Fruit fly (Drosophila melanogaster) whole organism, embryonic: ENCODE results near the gene Pex10.

Experiments
- Abd-B ChIP-seq: fragments of 200-800 bp; sonication (Bioruptor generic); optimal IDR thresholded peaks from 2 replicates; lab custom pipeline; 2018; ENCODE audit warnings: missing biosample characterization, mild to moderate bottlenecking, missing genetic modification characterization, moderate library complexity
- CG10209 ChIP-seq: fragments of 200-800 bp; sonication (Bioruptor generic); optimal IDR thresholded peaks from 3 replicates; lab custom pipeline; 2017; ENCODE audit warnings: missing biosample characterization, mild to moderate bottlenecking, missing genetic modification characterization, missing genetic modification reagents
- CG10274 ChIP-seq: fragments of 200-800 bp; sonication (Bioruptor generic); optimal IDR thresholded peaks from 3 replicates; lab custom pipeline; 2017; ENCODE audit warnings: missing biosample characterization, mild to moderate bottlenecking, missing genetic modification characterization
- CG11093 ChIP-seq: fragments of 200-800 bp; sonication (Bioruptor generic); IDR thresholded peaks from 3 replicates; pipeline ENCODE4 v1.3.6; 2022; ENCODE audit warnings: missing biosample characterization, missing genetic modification characterization
- CG12391 ChIP-seq: fragments of 200-800 bp; sonication (Bioruptor generic); optimal IDR thresholded peaks from 3 replicates; lab custom pipeline; 2018; ENCODE audit warnings: missing biosample characterization, mild to moderate bottlenecking, missing genetic modification characterization, moderate library complexity
- CG14050 ChIP-seq: fragments of 200-800 bp; sonication (Bioruptor generic); IDR thresholded peaks from 3 replicates; pipeline ENCODE4 v1.3.6; 2022; ENCODE audit warnings: missing biosample characterization, missing genetic modification characterization
- CG14667 ChIP-seq: fragments of 200-800 bp; sonication (Bioruptor generic); IDR thresholded peaks from 2 replicates; pipeline ENCODE4 v1.3.6; 2022; ENCODE audit warnings: missing biosample characterization, missing genetic modification characterization
- CG15479 ChIP-seq: fragments of 200-800 bp; sonication (Bioruptor generic); optimal IDR thresholded peaks from 3 replicates; lab custom pipeline; 2019; ENCODE audit warnings: missing biosample characterization, mild to moderate bottlenecking, missing genetic modification characterization, moderate library complexity
- CG17829 ChIP-seq: fragments of 200-800 bp; optimal IDR thresholded peaks from 2 replicates; lab custom pipeline; 2019; ENCODE audit warnings: missing biosample characterization, mild to moderate bottlenecking, missing genetic modification characterization, moderate library complexity
- CG2712 ChIP-seq: fragments of 200-800 bp; optimal IDR thresholded peaks from 3 replicates; lab custom pipeline; 2019; ENCODE audit warnings: missing biosample characterization, mild to moderate bottlenecking, missing genetic modification characterization, moderate library complexity
- CG2889 ChIP-seq: fragments of 200-800 bp; sonication (Bioruptor generic); IDR thresholded peaks from 3 replicates; pipeline ENCODE4 v1.3.6; 2022; ENCODE audit warnings: missing biosample characterization, missing genetic modification characterization
- CG31224 ChIP-seq: fragments of 200-800 bp; sonication (Bioruptor generic); IDR thresholded peaks from 2 replicates; pipeline ENCODE4 v1.3.6; 2022; ENCODE audit warnings: missing biosample characterization, missing genetic modification characterization
- CG31388 ChIP-seq: fragments of 200-800 bp; sonication (Bioruptor generic); optimal IDR thresholded peaks from 2 replicates; lab custom pipeline; 2016; ENCODE audit warnings: missing biosample characterization, missing genetic modification characterization
- CG31441 ChIP-seq: fragments of 200-800 bp; sonication (Bioruptor generic); IDR thresholded peaks from 2 replicates; pipeline ENCODE4 v1.3.6; 2022; ENCODE audit warnings: missing biosample characterization, missing genetic modification characterization
- CG3726 ChIP-seq: fragments of 200-800 bp; sonication (Bioruptor generic); IDR thresholded peaks from 3 replicates; pipeline ENCODE4, ENCODE4 v1.3.6; 2022; ENCODE audit warnings: missing biosample characterization, missing genetic modification characterization
- CG5245 ChIP-seq: fragments of 200-800 bp; sonication (Bioruptor generic); optimal IDR thresholded peaks from 3 replicates; lab custom pipeline; 2016; ENCODE audit warnings: missing biosample characterization, missing genetic modification characterization
- CG7357 ChIP-seq: fragments of 200-800 bp; sonication (Bioruptor generic); IDR thresholded peaks from 3 replicates; pipeline ENCODE4 v1.3.6; 2022; ENCODE audit warnings: missing biosample characterization, missing genetic modification characterization
- CG7928 ChIP-seq: fragments of 200-800 bp; sonication (Bioruptor generic); optimal IDR thresholded peaks from 2 replicates; lab custom pipeline; 2017; ENCODE audit warnings: missing biosample characterization, mild to moderate bottlenecking, missing genetic modification characterization
- CG8765 ChIP-seq: fragments of 200-800 bp; sonication (Bioruptor generic); IDR thresholded peaks from 2 replicates; pipeline ENCODE4 v1.3.6; 2022; ENCODE audit warnings: missing biosample characterization, missing genetic modification characterization
- CrebB ChIP-seq: fragments of 200-800 bp; sonication (Bioruptor generic); optimal IDR thresholded peaks from 3 replicates; lab custom pipeline; 2018; ENCODE audit warnings: missing biosample characterization, mild to moderate bottlenecking, missing genetic modification characterization
- Deaf1 ChIP-seq: fragments of 200-800 bp; optimal IDR thresholded peaks from 3 replicates; lab custom pipeline; 2019; ENCODE audit warnings: missing biosample characterization, mild to moderate bottlenecking, missing genetic modification characterization, moderate library complexity
- Doc2 ChIP-seq: fragments of 200-800 bp; sonication (Bioruptor generic); IDR thresholded peaks from 2 replicates; pipeline ENCODE4 v1.3.6; 2022; ENCODE audit warnings: missing biosample characterization, missing genetic modification characterization
- E2f1 ChIP-seq: fragments of 200-800 bp; sonication (Bioruptor generic); IDR thresholded peaks from 2 replicates; pipeline ENCODE4 v1.3.6; 2022; ENCODE audit warnings: missing biosample characterization, missing genetic modification characterization
- Elba2 ChIP-seq: fragments of 200-800 bp; sonication (Bioruptor generic); optimal IDR thresholded peaks from 3 replicates; lab custom pipeline; 2016; ENCODE audit warnings: missing biosample characterization, missing genetic modification characterization
- H2.0 ChIP-seq: fragments of 200-800 bp; sonication (Bioruptor generic); IDR thresholded peaks from 2 replicates; pipeline ENCODE4 v1.3.6; 2022; ENCODE audit warnings: missing biosample characterization, missing genetic modification characterization
- HmgZ ChIP-seq: fragments of 200-800 bp; sonication (Bioruptor generic); optimal IDR thresholded peaks from 2 replicates; lab custom pipeline; 2018; ENCODE audit warnings: missing biosample characterization, mild to moderate bottlenecking, missing genetic modification characterization
- Hmr ChIP-seq: fragments of 200-800 bp; sonication (Bioruptor generic); optimal IDR thresholded peaks from 3 replicates; lab custom pipeline; 2017; ENCODE audit warnings: mild to moderate bottlenecking, missing biosample characterization, missing genetic modification reagents, missing genetic modification characterization
- Hsf ChIP-seq: fragments of 200-800 bp; sonication (Bioruptor generic); optimal IDR thresholded peaks from 3 replicates; lab custom pipeline; 2016; ENCODE audit warnings: missing biosample characterization, missing genetic modification characterization
- Mad ChIP-seq: fragments of 200-800 bp; sonication (Bioruptor generic); optimal IDR thresholded peaks from 2 replicates; lab custom pipeline; 2016; ENCODE audit warnings: missing biosample characterization, missing genetic modification characterization
- Nf-YA ChIP-seq: fragments of 200-800 bp; sonication (Bioruptor generic); IDR thresholded peaks from 2 replicates; pipeline ENCODE4 v1.3.6; 2022; ENCODE audit warnings: missing biosample characterization, missing genetic modification characterization
- Pdp1 ChIP-seq, 2 experiments: fragments of 200-800 bp; sonication (Bioruptor generic); optimal IDR thresholded peaks; 3 replicates each; lab custom pipeline; 2016; ENCODE audit warnings: missing biosample characterization in 2 of 2, missing genetic modification characterization in 2 of 2, mild to moderate bottlenecking in 1 of 2, moderate library complexity in 1 of 2
- Ptx1 ChIP-seq: fragments of 200-800 bp; sonication (Bioruptor generic); IDR thresholded peaks from 2 replicates; pipeline ENCODE4 v1.3.6; 2022; ENCODE audit warnings: missing biosample characterization, missing genetic modification characterization
- Scr ChIP-seq: fragments of 200-800 bp; sonication (Bioruptor generic); IDR thresholded peaks from 2 replicates; pipeline ENCODE4 v1.3.6; 2022; ENCODE audit warnings: missing biosample characterization, missing genetic modification characterization; ENCODE audit not compliant: partially characterized antibody
- Sin3A ChIP-seq: fragments of >200 bp; optimal IDR thresholded peaks from 2 replicates; lab custom pipeline; 2018
- Sox102F ChIP-seq: fragments of 200-800 bp; sonication (Bioruptor generic); optimal IDR thresholded peaks from 2 replicates; lab custom pipeline; 2018; ENCODE audit warnings: missing biosample characterization, mild to moderate bottlenecking, missing genetic modification characterization, moderate library complexity
- Spps ChIP-seq: fragments of 200-800 bp; sonication (Bioruptor generic); optimal IDR thresholded peaks from 2 replicates; lab custom pipeline; 2018; ENCODE audit warnings: missing biosample characterization, mild to moderate bottlenecking, missing genetic modification characterization
- bowl ChIP-seq: fragments of 200-800 bp; sonication (Bioruptor generic); IDR thresholded peaks from 2 replicates; pipeline ENCODE4 v1.3.6; 2022; ENCODE audit warnings: missing biosample characterization, missing genetic modification characterization
- btn ChIP-seq: fragments of 200-800 bp; sonication (Bioruptor generic); optimal IDR thresholded peaks from 2 replicates; lab custom pipeline; 2016; ENCODE audit warnings: missing biosample characterization, missing genetic modification characterization
- crp ChIP-seq, 2 experiments: fragments of 200-800 bp; sonication (Bioruptor generic); optimal IDR thresholded peaks; 2 replicates in 1 of 2; 3 replicates in 1 of 2; lab custom pipeline; 2017; ENCODE audit warnings: missing biosample characterization in 2 of 2, missing genetic modification characterization in 2 of 2, mild to moderate bottlenecking in 1 of 2, moderate library complexity in 1 of 2
- emc ChIP-seq: fragments of 200-800 bp; sonication (Bioruptor generic); optimal IDR thresholded peaks from 2 replicates; lab custom pipeline; 2016; ENCODE audit warnings: missing biosample characterization, missing genetic modification characterization
- eyg ChIP-seq: fragments of 200-800 bp; sonication (Bioruptor generic); optimal IDR thresholded peaks from 3 replicates; lab custom pipeline; 2016; ENCODE audit warnings: missing biosample characterization, missing genetic modification characterization
- gt ChIP-seq: fragments of 200-800 bp; sonication (Bioruptor generic); IDR thresholded peaks from 2 replicates; pipeline ENCODE4 v1.3.6; 2022; ENCODE audit warnings: missing biosample characterization, missing genetic modification characterization
- kay ChIP-seq: fragments of 200-800 bp; sonication (Bioruptor generic); optimal IDR thresholded peaks from 2 replicates; lab custom pipeline; 2016; ENCODE audit warnings: missing biosample characterization, missing genetic modification characterization
- org-1 ChIP-seq: fragments of 200-800 bp; sonication (Bioruptor generic); optimal IDR thresholded peaks from 2 replicates; lab custom pipeline; 2017; ENCODE audit warnings: missing biosample characterization, missing genetic modification characterization
- phol ChIP-seq: fragments of 200-800 bp; sonication (Bioruptor generic); optimal IDR thresholded peaks from 3 replicates; lab custom pipeline; 2018; ENCODE audit warnings: missing biosample characterization, mild to moderate bottlenecking, missing genetic modification characterization, moderate library complexity
- ranshi ChIP-seq: fragments of 200-800 bp; sonication (Bioruptor generic); IDR thresholded peaks from 2 replicates; pipeline ENCODE4 v1.3.6; 2022; ENCODE audit warnings: missing biosample characterization, missing genetic modification characterization
- stc ChIP-seq: fragments of 200-800 bp; sonication (Bioruptor generic); IDR thresholded peaks from 2 replicates; pipeline ENCODE4 v1.3.6; 2022; ENCODE audit warnings: missing biosample characterization, missing genetic modification characterization
- tap ChIP-seq: fragments of 200-800 bp; optimal IDR thresholded peaks from 3 replicates; lab custom pipeline; 2019; ENCODE audit warnings: missing biosample characterization, mild to moderate bottlenecking, missing genetic modification characterization, moderate library complexity
- tna ChIP-seq: fragments of 200-800 bp; sonication (Bioruptor generic); IDR thresholded peaks from 2 replicates; pipeline ENCODE4 v1.3.6; 2022; ENCODE audit warnings: missing biosample characterization, missing genetic modification characterization; ENCODE audit not compliant: partially characterized antibody
- unc-4 ChIP-seq: fragments of 200-800 bp; sonication (Bioruptor generic); IDR thresholded peaks from 2 replicates; pipeline ENCODE4 v1.3.6; 2022; ENCODE audit warnings: missing biosample characterization, missing genetic modification characterization; ENCODE audit not compliant: partially characterized antibody
- zfh1 ChIP-seq: fragments of 200-800 bp; sonication (Bioruptor generic); IDR thresholded peaks from 3 replicates; pipeline ENCODE4 v1.3.6; 2022; ENCODE audit warnings: missing biosample characterization, missing genetic modification characterization

Gene Pex10

DNA sequence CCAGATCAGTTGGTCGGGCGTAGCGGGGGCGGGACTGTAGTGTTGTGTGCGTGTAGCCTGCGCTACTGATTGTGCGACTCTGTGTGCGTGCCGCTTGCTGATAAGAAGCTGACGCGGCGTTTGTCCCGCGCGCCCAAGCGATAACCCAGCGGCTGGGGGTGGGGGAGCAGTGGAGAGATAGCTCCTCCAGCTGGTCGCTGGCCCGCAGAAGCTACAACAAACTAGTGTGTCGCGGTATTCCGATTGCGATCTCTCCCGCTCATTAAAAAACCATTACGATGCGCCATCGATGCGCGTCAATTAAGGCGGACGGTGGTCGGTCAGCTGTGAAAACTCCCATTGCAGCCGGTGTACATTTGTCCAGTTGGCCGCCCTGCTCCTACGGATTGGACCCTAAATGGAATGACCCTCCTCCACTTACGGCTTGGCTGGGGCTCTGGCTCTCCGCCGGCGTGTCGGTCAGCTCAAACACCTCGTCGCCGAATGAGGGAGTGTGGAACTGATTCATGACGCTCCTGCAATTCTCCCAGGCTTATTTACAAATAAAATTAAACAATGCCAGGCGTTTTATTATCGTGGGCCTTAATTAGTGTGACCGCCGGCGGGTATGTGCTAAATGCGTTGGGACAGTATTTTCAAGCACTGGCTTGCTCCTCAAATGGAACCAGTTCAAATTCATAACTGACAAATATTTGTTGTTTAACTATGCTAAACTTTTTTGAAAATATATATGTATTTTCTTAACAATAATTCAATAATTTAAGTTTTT is 44.2 kb downstream of the Pex10 start, which contains the start of gene CG12104 (continued):
- no peak for TF ChIP-seq CG10209 (GFP tag; lab: Kevin White, UChicago)
- TF ChIP-seq CG31441, result peak; percentile 54
- TF ChIP-seq org-1, result no peak
- no peak for TF ChIP-seq bowl (GFP tag; lab: Robert Waterston, UW)
- TF ChIP-seq Hsf (GFP tag; lab: Kevin White, UChicago), result no peak
- TF ChIP-seq tap (tag; lab: Kevin White, UChicago), result no peak
- no peak for TF ChIP-seq CG8765
- no peak for TF ChIP-seq Abd-B
- peak; percentile 51 for TF ChIP-seq Hmr (GFP tag; lab: Kevin White, UChicago)
- TF ChIP-seq gt (GFP tag; lab: Robert Waterston, UW), result no peak
- TF ChIP-seq ranshi (GFP tag; lab: Robert Waterston, UW), result no peak
- peak in 1 of 2 experiments; percentile 53 for TF ChIP-seq crp (GFP tag; optimal IDR thresholded peaks at IDR 0.05; lab: Kevin White, UChicago)
- no peak for TF ChIP-seq stc (GFP tag; lab: Robert Waterston, UW)
- no peak for TF ChIP-seq CG3726 (GFP tag; lab: Robert Waterston, UW)
- no peak for TF ChIP-seq CrebB (tag; lab: Kevin White, UChicago)
- TF ChIP-seq kay (GFP tag; lab: Kevin White, UChicago), result no peak
- no peak for TF ChIP-seq Elba2
- TF ChIP-seq eyg, result no peak
- no peak for TF ChIP-seq CG14050 (GFP tag; lab: Robert Waterston, UW)
- TF ChIP-seq CG7928, result no peak
- peak; percentile 38 for TF ChIP-seq HmgZ (tag; lab: Kevin White, UChicago)
- no peak for TF ChIP-seq CG11093
- no peak for TF ChIP-seq CG2889 (GFP tag; lab: Robert Waterston, UW)
- TF ChIP-seq Pdp1 (GFP tag; optimal IDR thresholded peaks at IDR 0.05; lab: Kevin White, UChicago), result no peak
- no peak for TF ChIP-seq btn (GFP tag; lab: Kevin White, UChicago)
- TF ChIP-seq tna (GFP tag; lab: Robert Waterston, UW), result no peak
- no peak for TF ChIP-seq CG31388 (GFP tag; lab: Kevin White, UChicago)
- TF ChIP-seq Mad (GFP tag; lab: Kevin White, UChicago), result no peak
- no peak for TF ChIP-seq unc-4 (GFP tag; lab: Robert Waterston, UW)
- peak; percentile 91 for TF ChIP-seq CG15479 (GFP tag; lab: Kevin White, UChicago)
- TF ChIP-seq CG14667 (GFP tag; lab: Robert Waterston, UW), result no peak
- TF ChIP-seq CG31224 (GFP tag; lab: Robert Waterston, UW), result no peak
- TF ChIP-seq CG2712 (tag; lab: Kevin White, UChicago), result peak; percentile 48
- no peak for TF ChIP-seq H2.0
- peak; percentile 29 for TF ChIP-seq CG17829 (tag; lab: Kevin White, UChicago)
- TF ChIP-seq Sin3A (lab: Kevin White, UChicago), result peak; percentile 15
- no peak for TF ChIP-seq CG5245
- no peak for TF ChIP-seq CG7357 (GFP tag; lab: Robert Waterston, UW)
- TF ChIP-seq Ptx1, result no peak
- no peak for TF ChIP-seq Nf-YA (GFP tag; lab: Robert Waterston, UW)
- no peak for TF ChIP-seq E2f1 (GFP tag; lab: Robert Waterston, UW)
- no peak for TF ChIP-seq emc (GFP tag; lab: Kevin White, UChicago)
- TF ChIP-seq Scr (GFP tag; lab: Robert Waterston, UW), result peak; percentile 21; the same call in 1 of the 2 replicates
- TF ChIP-seq phol, result peak; percentile 16
- TF ChIP-seq Spps (tag; lab: Kevin White, UChicago), result no peak
- no peak for TF ChIP-seq Deaf1 (tag; lab: Kevin White, UChicago)
- TF ChIP-seq Doc2 (GFP tag; lab: Robert Waterston, UW), result no peak
- no peak for TF ChIP-seq CG10274
- TF ChIP-seq zfh1 (GFP tag; lab: Robert Waterston, UW), result no peak
- TF ChIP-seq Sox102F, result no peak
- TF ChIP-seq CG12391 (tag; lab: Kevin White, UChicago), result peak; percentile 37
